Fruit fly (Drosophila melanogaster): ENCODE measurements around the gene Fbp2.

Gene Fbp2

dm6 chr2L:9426534-9426933, at the start of gene Fbp2:
Gene Fbp2, plus strand, starts transcription at chr2L:9426784.
- TF ChIP-seq CTCF (optimal IDR thresholded peaks at IDR 0.05) (no peak), CG8478 (optimal IDR thresholded peaks at IDR 0.05) (no peak)

- TF ChIP-seq CG8478 (optimal IDR thresholded peaks at IDR 0.05) (no peak), CTCF (optimal IDR thresholded peaks at IDR 0.05) (no peak)
Observed at dm6 chr2L:9377789-9378188, 48.8 kb upstream of the Fbp2 start.

- TF ChIP-seq CG8478 (optimal IDR thresholded peaks at IDR 0.05) (no peak), CTCF (optimal IDR thresholded peaks at IDR 0.05) (no peak)
Observed at dm6 chr2L:9386270-9386669, 40.3 kb upstream of the Fbp2 start.

- no peak for TF ChIP-seq CG8478 (optimal IDR thresholded peaks at IDR 0.05)
- no peak for TF ChIP-seq CTCF (optimal IDR thresholded peaks at IDR 0.05)
Observed at dm6 chr2L:9387240-9387672, 39.3 kb upstream of the Fbp2 start, which contains the start of gene Aldh. Gene Aldh, plus strand, starts transcription at chr2L:9387389.

dm6 chr2L:9388013-9388605, 38.5 kb upstream of the Fbp2 start:
- TF ChIP-seq CG8478 (optimal IDR thresholded peaks at IDR 0.05): no peak
- no peak for TF ChIP-seq CTCF (optimal IDR thresholded peaks at IDR 0.05)

- TF ChIP-seq CTCF (optimal IDR thresholded peaks at IDR 0.05) (no peak), CG8478 (optimal IDR thresholded peaks at IDR 0.05) (no peak)
Observed at dm6 chr2L:9388924-9389765, 37.4 kb upstream of the Fbp2 start.

- TF ChIP-seq CG8478 (optimal IDR thresholded peaks at IDR 0.05) (no peak), CTCF (optimal IDR thresholded peaks at IDR 0.05) (no peak)
Observed at dm6 chr2L:9396396-9396795, 30.2 kb upstream of the Fbp2 start.

- TF ChIP-seq CG8478 (optimal IDR thresholded peaks at IDR 0.05): no peak
- TF ChIP-seq CTCF (optimal IDR thresholded peaks at IDR 0.05): no peak
Observed at dm6 chr2L:9397888-9398287, 28.7 kb upstream of the Fbp2 start, which contains the start of gene CG4438. Gene CG4438, minus strand, starts transcription at chr2L:9397988.

- TF ChIP-seq CG8478 (optimal IDR thresholded peaks at IDR 0.05): no peak
- TF ChIP-seq CTCF (optimal IDR thresholded peaks at IDR 0.05): no peak
Observed at dm6 chr2L:9400153-9400552, 26.4 kb upstream of the Fbp2 start.

dm6 chr2L:9415053-9415452, 11.5 kb upstream of the Fbp2 start, which contains the start of gene Shawl:
Gene Shawl, minus strand, starts transcription at chr2L:9415156.
- no peak for TF ChIP-seq CG8478 (optimal IDR thresholded peaks at IDR 0.05)
- no peak for TF ChIP-seq CTCF (optimal IDR thresholded peaks at IDR 0.05)

- no peak for TF ChIP-seq CTCF (optimal IDR thresholded peaks at IDR 0.05)
- no peak for TF ChIP-seq CG8478 (optimal IDR thresholded peaks at IDR 0.05)
Observed at dm6 chr2L:9416244-9416758, 10.3 kb upstream of the Fbp2 start, which contains the start of gene Mco1. Gene Mco1, plus strand, starts transcription at chr2L:9416588.

- TF ChIP-seq CG8478 (optimal IDR thresholded peaks at IDR 0.05): no peak
- TF ChIP-seq CTCF (optimal IDR thresholded peaks at IDR 0.05): no peak
Observed at dm6 chr2L:9420660-9421059, 5.9 kb upstream of the Fbp2 start.

- TF ChIP-seq CG8478 (optimal IDR thresholded peaks at IDR 0.05): no peak
- no peak for TF ChIP-seq CTCF (optimal IDR thresholded peaks at IDR 0.05)
Observed at dm6 chr2L:9421312-9421711, 5.3 kb upstream of the Fbp2 start.

- TF ChIP-seq CG8478 (optimal IDR thresholded peaks at IDR 0.05) (no peak), CTCF (optimal IDR thresholded peaks at IDR 0.05) (no peak)
Observed at dm6 chr2L:9424193-9424592, 2.4 kb upstream of the Fbp2 start.

- TF ChIP-seq CG8478 (optimal IDR thresholded peaks at IDR 0.05): no peak
- TF ChIP-seq CTCF (optimal IDR thresholded peaks at IDR 0.05): no peak
Observed at dm6 chr2L:9427570-9427969, 986 bp downstream of the Fbp2 start, which contains the start of gene CG42847. Gene CG42847, plus strand, starts transcription at chr2L:9427870.
